Worm (Caenorhabditis elegans): ENCODE measurements around the gene F31D5.2.
"Not testable (repeated sequence)": the region's sequence is repeated elsewhere in the genome, so short reads cannot be mapped to it uniquely, and the experiment has no call there.

Gene F31D5.2

ce11 chrII:4215318-4215717 is at the start of gene F31D5.2:
F31D5.2 (plus strand) TSS chrII:4215618.
- TF ChIP-seq fos-1 (tag; optimal IDR thresholded peaks at IDR 0.05), result no peak
- TF ChIP-seq daf-12 (tag; optimal IDR thresholded peaks at IDR 0.05), result no peak
- no peak for TF ChIP-seq nhr-77 (tag; optimal IDR thresholded peaks at IDR 0.05)
- no peak for TF ChIP-seq pha-4 (tag; optimal IDR thresholded peaks at IDR 0.05)
- TF ChIP-seq nhr-23 (tag; optimal IDR thresholded peaks at IDR 0.05), result no peak
- no peak for TF ChIP-seq lin-39 (tag; optimal IDR thresholded peaks at IDR 0.05)
- no peak for TF ChIP-seq ceh-9 (tag; optimal IDR thresholded peaks at IDR 0.05)

- TF ChIP-seq nhr-77 (tag; optimal IDR thresholded peaks at IDR 0.05) (no peak), nhr-237 (tag; optimal IDR thresholded peaks at IDR 0.05) (no peak), egl-5 (tag; optimal IDR thresholded peaks at IDR 0.05) (no peak), ceh-82 (tag; optimal IDR thresholded peaks at IDR 0.05) (no peak), eor-1 (tag; optimal IDR thresholded peaks at IDR 0.05) (no peak), nhr-25 (tag; optimal IDR thresholded peaks at IDR 0.05) (no peak), nhr-23 (tag; optimal IDR thresholded peaks at IDR 0.05) (no peak), aly-2 (tag; optimal IDR thresholded peaks at IDR 0.05) (no peak), lin-39 (tag; optimal IDR thresholded peaks at IDR 0.05) (no peak), snpc-4 (tag; optimal IDR thresholded peaks at IDR 0.05) (no peak), pqm-1 (tag; optimal IDR thresholded peaks at IDR 0.05) (no peak), unc-62 (GFP tag; optimal IDR thresholded peaks at IDR 0.05) (no peak), elt-1 (tag; optimal IDR thresholded peaks at IDR 0.05) (no peak), nhr-28 (tag; optimal IDR thresholded peaks at IDR 0.05) (no peak), ama-1 (optimal IDR thresholded peaks at IDR 0.05) (no peak), nfya-1 (tag; optimal IDR thresholded peaks at IDR 0.05; ENCODE audit: insufficient read depth) (no peak), ceh-16 (tag; optimal IDR thresholded peaks at IDR 0.05) (no peak)
Observed at ce11 chrII:4167833-4168232, 47.6 kb upstream of the F31D5.2 start.

- not testable (repeated sequence) for TF ChIP-seq daf-12, elt-3, nhr-77 (tag; optimal IDR thresholded peaks at IDR 0.05)
Observed at ce11 chrII:4168404-4168803, 47.0 kb upstream of the F31D5.2 start, which contains the start of gene R03H10.4. R03H10.4 (minus strand) TSS chrII:4168504.

- TF ChIP-seq ztf-4 (tag; optimal IDR thresholded peaks at IDR 0.05) (no peak), ceh-82 (tag; optimal IDR thresholded peaks at IDR 0.05) (no peak), sea-2 (GFP tag; optimal IDR thresholded peaks at IDR 0.05) (no peak), nhr-25 (tag; optimal IDR thresholded peaks at IDR 0.05) (no peak), aly-2 (tag; optimal IDR thresholded peaks at IDR 0.05) (no peak), zag-1 (tag; optimal IDR thresholded peaks at IDR 0.05) (no peak), nhr-43 (tag; optimal IDR thresholded peaks at IDR 0.05; ENCODE audit: poor library complexity, severe bottlenecking) (no peak), nfya-1 (tag; optimal IDR thresholded peaks at IDR 0.05; ENCODE audit: insufficient read depth) (no peak), hmg-11 (tag; optimal IDR thresholded peaks at IDR 0.05) (no peak), skn-1 (tag; optimal IDR thresholded peaks at IDR 0.05) (no peak), pqm-1 (tag; optimal IDR thresholded peaks at IDR 0.05) (no peak), unc-62 (GFP tag; optimal IDR thresholded peaks at IDR 0.05) (no peak), nhr-11 (tag; optimal IDR thresholded peaks at IDR 0.05) (no peak), ZK546.5 (tag; optimal IDR thresholded peaks at IDR 0.05) (no peak), fkh-2 (tag; optimal IDR thresholded peaks at IDR 0.05) (no peak), nhr-28 (tag; optimal IDR thresholded peaks at IDR 0.05) (no peak), nhr-12 (tag; optimal IDR thresholded peaks at IDR 0.05) (no peak)
Observed at ce11 chrII:4170508-4170907, 44.9 kb upstream of the F31D5.2 start, which contains the start of gene R03H10.5. R03H10.5 (minus strand) TSS chrII:4170608.

- TF ChIP-seq eor-1 (tag; optimal IDR thresholded peaks at IDR 0.05), result no peak
- TF ChIP-seq elt-3 (tag; optimal IDR thresholded peaks at IDR 0.05), result no peak
- no peak for TF ChIP-seq ceh-16 (tag; optimal IDR thresholded peaks at IDR 0.05)
- TF ChIP-seq elt-2 (tag; optimal IDR thresholded peaks at IDR 0.05), result no peak
- TF ChIP-seq pqm-1 (tag; optimal IDR thresholded peaks at IDR 0.05), result no peak
- no peak for TF ChIP-seq aly-2 (tag; optimal IDR thresholded peaks at IDR 0.05)
- TF ChIP-seq tbx-2 (tag; optimal IDR thresholded peaks at IDR 0.05), result no peak
- no peak for TF ChIP-seq nfya-1 (tag; optimal IDR thresholded peaks at IDR 0.05; ENCODE audit: insufficient read depth)
- no peak for TF ChIP-seq nhr-23 (tag; optimal IDR thresholded peaks at IDR 0.05)
- no peak for TF ChIP-seq snpc-4 (tag; optimal IDR thresholded peaks at IDR 0.05)
Observed at ce11 chrII:4173398-4173797, 42.0 kb upstream of the F31D5.2 start, which contains the start of gene R03H10.6. R03H10.6 (minus strand) TSS chrII:4173498.

Data from whole organism, L3 larva.